Worm (Caenorhabditis elegans) whole organism, L3 larva: ENCODE results near the gene pes-5.

ENCODE experiments used
- mdl-1 ChIP-seq: fragments of 150-350 bp; optimal IDR thresholded peaks from 2 replicates; lab custom pipeline; 2014; ENCODE audit warnings: missing biosample characterization, missing genetic modification characterization
- nhr-77 ChIP-seq: fragments of 150-350 bp; optimal IDR thresholded peaks from 2 replicates; lab custom pipeline; 2014; ENCODE audit warnings: missing biosample characterization, missing genetic modification characterization
- pqm-1 ChIP-seq: fragments of 150-350 bp; optimal IDR thresholded peaks from 2 replicates; lab custom pipeline; 2017; ENCODE audit warnings: missing biosample characterization, missing genetic modification characterization, inconsistent platforms
- ztf-4 ChIP-seq: fragments of 150-350 bp; optimal IDR thresholded peaks from 2 replicates; lab custom pipeline; 2014; ENCODE audit warnings: missing biosample characterization, missing genetic modification characterization

ce11 chrII:11852191-11852901 lies 22.5 kb upstream of the pes-5 start:
- TF ChIP-seq nhr-77 (tag; lab: Kevin White, UChicago) = no peak
- no peak for TF ChIP-seq pqm-1 (tag; lab: Kevin White, UChicago)
- TF ChIP-seq ztf-4 (tag; lab: Kevin White, UChicago) = no peak
- no peak for TF ChIP-seq mdl-1 (tag; lab: Kevin White, UChicago)
